Fruit fly (Drosophila melanogaster): ENCODE results near the gene CG14313.

The CG14313 gene

dm6 chr3R:18226043-18226808, 34.5 kb upstream of the CG14313 start, which contains the start of the genes CG7168 and Mdh2 (continued):
- TF ChIP-seq Opbp (GFP tag; IDR thresholded peaks at IDR 0.05; ENCODE audit: partially characterized antibody) (peak; percentile 87; the same call in 2 of the 3 replicates), slp2 (GFP tag; optimal IDR thresholded peaks at IDR 0.05) (no peak), CG16813 (GFP tag; IDR thresholded peaks at IDR 0.05; ENCODE audit: partially characterized antibody) (peak; percentile 81), Nf-YB (GFP tag; optimal IDR thresholded peaks at IDR 0.05) (peak; percentile 88), Dek (tag; optimal IDR thresholded peaks at IDR 0.05) (no peak), Hmr (GFP tag; optimal IDR thresholded peaks at IDR 0.05) (peak; percentile 14), CG15601 (tag; optimal IDR thresholded peaks at IDR 0.05) (peak; percentile 15), pzg (GFP tag; optimal IDR thresholded peaks at IDR 0.05) (peak; percentile 77), gfzf (GFP tag; optimal IDR thresholded peaks at IDR 0.05) (peak; percentile 18), Myb (GFP tag; optimal IDR thresholded peaks at IDR 0.05) (peak; percentile 53), D (optimal IDR thresholded peaks at IDR 0.05) (no peak), D (GFP tag; optimal IDR thresholded peaks at IDR 0.05) (no peak), E2f2 (GFP tag; IDR thresholded peaks at IDR 0.05) (peak; percentile 80), CG12769 (tag; optimal IDR thresholded peaks at IDR 0.05) (peak; percentile 69), cas (GFP tag; IDR thresholded peaks at IDR 0.05) (no peak), inv (GFP tag; IDR thresholded peaks at IDR 0.05; ENCODE audit: partially characterized antibody) (peak; percentile 63), bbx (GFP tag; IDR thresholded peaks at IDR 0.05; ENCODE audit: partially characterized antibody) (peak; percentile 79), CG10543 (GFP tag; optimal IDR thresholded peaks at IDR 0.05) (no peak), disco-r (GFP tag; optimal IDR thresholded peaks at IDR 0.05) (no peak), HLHmδ (GFP tag; optimal IDR thresholded peaks at IDR 0.05) (no peak), CoRest (tag; optimal IDR thresholded peaks at IDR 0.05) (peak; percentile 15), Hr39 (optimal IDR thresholded peaks at IDR 0.05) (no peak), NC2β (GFP tag; optimal IDR thresholded peaks at IDR 0.05) (peak; percentile 16), btn (GFP tag; optimal IDR thresholded peaks at IDR 0.05) (no peak), hkb (optimal IDR thresholded peaks at IDR 0.05) (no peak), hkb (GFP tag; IDR thresholded peaks at IDR 0.05) (no peak), CG1603 (tag; optimal IDR thresholded peaks at IDR 0.05) (peak; percentile 53), CHES-1-like (GFP tag; optimal IDR thresholded peaks at IDR 0.05) (peak; percentile 36), CG31365 (tag; optimal IDR thresholded peaks at IDR 0.05) (no peak), unc-4 (GFP tag; IDR thresholded peaks at IDR 0.05; ENCODE audit: partially characterized antibody) (peak; percentile 82), Jarid2 (GFP tag; optimal IDR thresholded peaks at IDR 0.05) (no peak), Nf-YC (tag; optimal IDR thresholded peaks at IDR 0.05) (peak; percentile 83), Bteb2 (GFP tag; optimal IDR thresholded peaks at IDR 0.05) (no peak), scrt (GFP tag; optimal IDR thresholded peaks at IDR 0.05) (peak; percentile 51), CG18011 (GFP tag; optimal IDR thresholded peaks at IDR 0.05) (no peak), Doc3 (GFP tag; IDR thresholded peaks at IDR 0.05; ENCODE audit: partially characterized antibody) (peak; percentile 84), gro (GFP tag; optimal IDR thresholded peaks at IDR 0.05) (no peak), zfh1 (GFP tag; IDR thresholded peaks at IDR 0.05) (0 out of 3 replicates have a peak, but pooled peaks have one; percentile 17), CG14860 (GFP tag; IDR thresholded peaks at IDR 0.05; ENCODE audit: partially characterized antibody) (peak; percentile 79), CG14050 (GFP tag; IDR thresholded peaks at IDR 0.05) (no peak), MESR4 (GFP tag; optimal IDR thresholded peaks at IDR 0.05) (peak; percentile 34), Aef1 (GFP tag; IDR thresholded peaks at IDR 0.05) (peak; percentile 11; the same call in 1 of the 3 replicates), wek (GFP tag; optimal IDR thresholded peaks at IDR 0.05) (no peak), eve (GFP tag; optimal IDR thresholded peaks at IDR 0.05) (no peak), CG18262 (tag; optimal IDR thresholded peaks at IDR 0.05) (no peak), pb (GFP tag; optimal IDR thresholded peaks at IDR 0.05) (no peak), Xbp1 (GFP tag; optimal IDR thresholded peaks at IDR 0.05) (no peak), GATAe (GFP tag; conservative IDR thresholded peaks at IDR 0.05) (no peak), CG2712 (tag; optimal IDR thresholded peaks at IDR 0.05) (peak; percentile 13)
